Fruit fly (Drosophila melanogaster): ENCODE measurements around the gene btn.

btn gene

DNA sequence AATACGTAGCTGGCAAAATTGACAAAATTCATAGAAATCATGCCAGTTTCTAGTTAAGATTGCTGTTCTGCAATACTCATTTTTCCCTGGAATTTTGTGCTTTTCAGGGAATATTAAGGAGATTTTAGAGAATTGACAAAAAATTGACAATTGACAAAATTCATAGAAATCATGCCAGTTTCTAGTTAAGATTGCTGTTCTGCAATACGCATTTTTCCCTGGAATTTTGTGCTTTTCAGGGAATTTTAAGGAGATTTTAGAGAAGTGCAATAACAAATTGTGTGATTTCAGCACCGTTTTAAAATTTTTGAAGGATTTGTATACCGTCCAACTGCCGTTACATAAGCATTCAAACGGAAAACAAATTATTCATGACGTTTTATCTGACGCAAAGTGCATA, 2.3 kb upstream of the btn start:
- TF ChIP-seq CG34367 (tag; optimal IDR thresholded peaks at IDR 0.05) (no peak), CG13204 (GFP tag; optimal IDR thresholded peaks at IDR 0.05) (no peak), fd96Ca (GFP tag; IDR thresholded peaks at IDR 0.05) (no peak), CG17806 (tag; optimal IDR thresholded peaks at IDR 0.05) (no peak), Ets98B (GFP tag; IDR thresholded peaks at IDR 0.05) (no peak), Pif1B (GFP tag; optimal IDR thresholded peaks at IDR 0.05) (no peak), gl (tag; optimal IDR thresholded peaks at IDR 0.05) (no peak), Pif1A (GFP tag; optimal IDR thresholded peaks at IDR 0.05) (no peak), CG32121 (GFP tag; IDR thresholded peaks at IDR 0.05) (no peak)

DNA sequence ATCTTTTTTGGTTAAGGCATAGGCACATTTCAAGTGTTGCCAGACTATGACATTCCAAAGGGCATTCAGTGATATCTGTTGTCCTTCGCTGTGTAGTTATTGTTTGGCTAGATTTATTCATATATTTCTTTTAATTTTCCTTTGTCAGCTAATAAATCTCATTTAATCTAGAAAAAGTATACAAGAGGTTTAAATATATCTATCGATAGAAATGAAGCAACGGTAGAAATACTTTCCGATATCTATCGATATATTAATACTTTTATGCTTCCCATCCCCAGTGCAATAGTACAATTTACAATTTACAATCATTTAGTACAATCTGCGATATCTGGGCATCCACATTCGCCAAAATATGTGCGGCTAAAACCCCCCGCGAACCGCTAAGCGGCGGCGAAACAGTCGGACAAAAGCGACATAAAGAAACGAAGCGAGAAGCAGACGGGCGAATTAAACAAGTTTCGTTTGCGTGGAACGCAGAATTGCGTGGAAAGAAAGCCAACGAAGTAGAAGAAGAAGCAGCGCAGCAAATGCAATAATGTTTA, 1.1 kb upstream of the btn start, which contains the start of gene Efa6:
TSS of gene Efa6 (plus strand) at position 337 of the 545 bp plus-strand sequence.
- TF ChIP-seq Ets98B (GFP tag; IDR thresholded peaks at IDR 0.05) (peak; percentile 21; the same call in 1 of the 2 replicates), CG32121 (GFP tag; IDR thresholded peaks at IDR 0.05) (peak; percentile 48; the same call in 1 of the 2 replicates), fd96Ca (GFP tag; IDR thresholded peaks at IDR 0.05) (no peak), CG8159 (tag; optimal IDR thresholded peaks at IDR 0.05) (no peak), Pif1B (GFP tag; optimal IDR thresholded peaks at IDR 0.05) (peak; percentile 47), CG13204 (GFP tag; optimal IDR thresholded peaks at IDR 0.05) (no peak), CG9948 (tag; optimal IDR thresholded peaks at IDR 0.05) (no peak), gl (tag; optimal IDR thresholded peaks at IDR 0.05) (no peak), CG15710 (tag; optimal IDR thresholded peaks at IDR 0.05) (peak; percentile 3), Pif1A (GFP tag; optimal IDR thresholded peaks at IDR 0.05) (no peak), EcR (GFP tag; optimal IDR thresholded peaks at IDR 0.05) (peak; percentile 43), CG14655 (GFP tag; optimal IDR thresholded peaks at IDR 0.05) (no peak), CG12605 (GFP tag; IDR thresholded peaks at IDR 0.05) (0 out of 2 replicates have a peak, but pooled peaks have one; percentile 9), CG34367 (tag; optimal IDR thresholded peaks at IDR 0.05) (no peak), D1 (tag; optimal IDR thresholded peaks at IDR 0.05) (no peak), CG4496 (GFP tag; IDR thresholded peaks at IDR 0.05) (peak; percentile 5; the same call in 1 of the 3 replicates), CG8301 (tag; optimal IDR thresholded peaks at IDR 0.05) (no peak), CG17806 (tag; optimal IDR thresholded peaks at IDR 0.05) (peak; percentile 17), CG10348 (GFP tag; IDR thresholded peaks at IDR 0.05) (no peak), Snoo (tag; optimal IDR thresholded peaks at IDR 0.05) (no peak), rn (GFP tag; IDR thresholded peaks at IDR 0.05) (no peak)

DNA sequence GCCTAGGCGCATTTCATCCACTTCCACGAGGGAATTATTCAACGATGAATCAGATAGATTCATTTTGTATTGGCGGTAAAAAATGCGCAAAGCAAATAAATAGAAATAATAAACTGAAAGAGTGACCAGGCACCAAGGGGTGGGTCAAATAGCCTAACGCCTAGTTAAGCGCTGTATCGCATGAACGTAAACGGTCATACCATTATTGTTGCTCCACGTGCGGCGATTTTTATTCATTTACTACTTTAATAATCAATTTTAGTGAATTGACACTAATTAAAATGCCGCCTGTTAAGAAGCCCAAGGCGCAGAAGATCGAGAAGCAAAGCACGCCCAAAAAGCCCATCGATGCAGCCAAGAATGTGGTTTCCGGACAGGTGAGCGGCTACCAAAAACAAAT, 1.8 kb downstream of the btn start, which contains the start of the genes CG33107 and CG6937:
TSS of gene CG33107 (minus strand) at position 137 of the 400 bp plus-strand sequence.
TSS of gene CG6937 (plus strand) at position 192 of the 400 bp plus-strand sequence.
- TF ChIP-seq CG4496 (GFP tag; IDR thresholded peaks at IDR 0.05): no peak
- no peak for TF ChIP-seq CG12605 (GFP tag; IDR thresholded peaks at IDR 0.05)
- no peak for TF ChIP-seq gl (tag; optimal IDR thresholded peaks at IDR 0.05)
- TF ChIP-seq CG13204 (GFP tag; optimal IDR thresholded peaks at IDR 0.05): no peak
- no peak for TF ChIP-seq EcR (GFP tag; optimal IDR thresholded peaks at IDR 0.05)
- no peak for TF ChIP-seq Pif1B (GFP tag; optimal IDR thresholded peaks at IDR 0.05)
- no peak for TF ChIP-seq CG9948 (tag; optimal IDR thresholded peaks at IDR 0.05)
- TF ChIP-seq CG8159 (tag; optimal IDR thresholded peaks at IDR 0.05): no peak
- no peak for TF ChIP-seq CG14655 (GFP tag; optimal IDR thresholded peaks at IDR 0.05)
- TF ChIP-seq D1 (tag; optimal IDR thresholded peaks at IDR 0.05): no peak
- TF ChIP-seq Ets98B (GFP tag; IDR thresholded peaks at IDR 0.05): no peak
- TF ChIP-seq CG15710 (tag; optimal IDR thresholded peaks at IDR 0.05): no peak
- TF ChIP-seq rn (GFP tag; IDR thresholded peaks at IDR 0.05): no peak
- TF ChIP-seq fd96Ca (GFP tag; IDR thresholded peaks at IDR 0.05): no peak
- no peak for TF ChIP-seq CG17806 (tag; optimal IDR thresholded peaks at IDR 0.05)
- TF ChIP-seq CG34367 (tag; optimal IDR thresholded peaks at IDR 0.05): no peak

DNA sequence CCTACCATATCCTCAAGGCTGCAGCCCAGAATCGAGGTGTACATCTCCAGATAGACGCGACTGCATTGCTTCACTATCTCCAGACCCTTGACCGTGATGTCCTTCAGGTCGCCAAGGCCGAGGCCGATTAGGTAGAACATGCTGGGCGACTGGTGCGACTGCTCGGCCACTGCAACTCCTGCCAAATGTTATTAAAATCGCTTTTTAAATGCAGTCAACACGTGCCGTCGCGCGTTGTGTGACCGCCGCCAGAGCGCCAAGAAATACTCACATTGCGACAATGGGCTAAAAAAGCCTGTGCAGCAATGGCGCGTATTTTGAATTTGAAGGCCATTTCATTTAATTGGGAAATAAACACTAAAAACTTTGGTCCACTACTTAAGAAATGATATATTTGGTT, 3.4 kb downstream of the btn start, which contains the start of gene Dph5:
TSS of gene Dph5 (minus strand) at position 245 of the 400 bp plus-strand sequence.
- TF ChIP-seq CG32121 (GFP tag; IDR thresholded peaks at IDR 0.05) (no peak), CG8159 (tag; optimal IDR thresholded peaks at IDR 0.05) (no peak), fd96Ca (GFP tag; IDR thresholded peaks at IDR 0.05) (no peak), D1 (tag; optimal IDR thresholded peaks at IDR 0.05) (no peak), gl (tag; optimal IDR thresholded peaks at IDR 0.05) (no peak)

DNA sequence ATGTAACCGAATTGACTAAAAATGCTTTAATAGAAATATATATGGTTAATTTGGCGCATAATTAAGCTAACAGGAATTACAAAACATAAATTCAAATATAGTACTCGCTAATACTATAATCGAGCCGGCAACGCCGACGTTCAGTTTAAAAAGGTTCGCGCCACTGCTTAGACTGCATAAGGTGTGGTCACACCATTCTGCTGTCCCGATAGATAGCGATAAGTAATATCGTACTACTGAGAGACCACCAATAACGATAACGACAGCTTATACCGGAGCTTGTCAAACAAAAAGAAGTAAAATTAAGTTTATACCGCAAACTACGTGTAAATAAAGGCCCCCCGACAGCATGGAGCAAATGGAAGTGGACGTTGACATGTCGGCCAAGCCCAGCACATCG, 5.9 kb downstream of the btn start, which contains the start of gene CSN6:
TSS of gene CSN6 (plus strand) at position 228 of the 400 bp plus-strand sequence.
- no peak for TF ChIP-seq CG14655 (GFP tag; optimal IDR thresholded peaks at IDR 0.05)
- no peak for TF ChIP-seq fd96Ca (GFP tag; IDR thresholded peaks at IDR 0.05)
- no peak for TF ChIP-seq Snoo (tag; optimal IDR thresholded peaks at IDR 0.05)

DNA sequence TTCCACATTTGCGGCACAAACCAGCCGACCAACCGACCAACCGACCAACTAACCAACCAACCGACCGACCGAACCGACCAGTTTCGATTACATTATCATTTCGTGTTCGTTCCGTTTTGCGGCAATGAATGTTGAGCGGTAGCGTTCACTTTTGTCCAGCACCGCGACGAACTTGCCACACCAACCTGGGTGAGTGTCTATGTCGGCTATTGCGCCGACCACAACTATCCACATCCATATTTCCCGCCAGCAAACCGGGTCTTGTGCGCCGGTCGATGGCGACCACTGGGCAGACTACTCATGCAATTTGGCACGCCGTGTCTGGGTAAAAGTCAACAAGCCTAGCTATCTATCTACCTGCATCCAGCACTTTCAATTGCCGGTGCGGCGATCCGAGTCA, 9.4 kb downstream of the btn start:
- TF ChIP-seq fd96Ca (GFP tag; IDR thresholded peaks at IDR 0.05): peak; percentile 27; the same call in 1 of the 3 replicates
- no peak for TF ChIP-seq CG12605 (GFP tag; IDR thresholded peaks at IDR 0.05)

DNA sequence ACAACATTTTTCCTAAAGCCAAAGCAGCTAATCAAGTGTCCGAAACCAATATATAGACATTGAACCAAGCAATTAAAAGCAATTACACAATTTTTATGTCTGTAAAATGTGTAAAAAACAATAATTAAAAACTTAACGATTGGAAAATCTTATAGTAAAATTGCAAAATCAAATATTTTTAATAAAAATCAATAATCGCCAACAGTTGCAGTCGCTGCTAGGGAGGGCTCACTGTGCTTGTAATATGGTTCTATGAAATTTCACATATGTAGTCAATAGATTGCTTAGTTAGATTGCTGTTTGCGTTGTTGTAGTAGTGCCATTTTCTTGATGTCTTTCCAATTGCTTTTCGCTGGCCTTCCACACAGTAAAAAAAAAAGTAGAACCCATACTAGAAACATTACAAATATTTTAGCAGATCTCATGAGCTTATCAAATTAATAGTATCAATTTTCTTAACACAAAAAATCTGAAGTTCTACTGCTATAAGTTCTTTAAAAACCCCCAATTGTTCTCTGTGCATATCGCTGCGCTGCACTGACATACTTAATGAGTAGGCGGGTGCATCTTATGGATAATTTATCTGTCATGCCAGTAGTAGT, 10.2 kb downstream of the btn start:
- no peak for TF ChIP-seq D1 (tag; optimal IDR thresholded peaks at IDR 0.05)
- no peak for TF ChIP-seq rn (GFP tag; IDR thresholded peaks at IDR 0.05)
- no peak for TF ChIP-seq CG8159 (tag; optimal IDR thresholded peaks at IDR 0.05)
- no peak for TF ChIP-seq CG10348 (GFP tag; IDR thresholded peaks at IDR 0.05)
- TF ChIP-seq CG15710 (tag; optimal IDR thresholded peaks at IDR 0.05): no peak
- TF ChIP-seq CG17806 (tag; optimal IDR thresholded peaks at IDR 0.05): no peak
- peak; percentile 77 for TF ChIP-seq CG14655 (GFP tag; optimal IDR thresholded peaks at IDR 0.05)
- TF ChIP-seq fd96Ca (GFP tag; IDR thresholded peaks at IDR 0.05): peak; percentile 64; the same call in 2 of the 3 replicates
- TF ChIP-seq Snoo (tag; optimal IDR thresholded peaks at IDR 0.05): no peak
- TF ChIP-seq CG34367 (tag; optimal IDR thresholded peaks at IDR 0.05): no peak
- no peak for TF ChIP-seq Pif1A (GFP tag; optimal IDR thresholded peaks at IDR 0.05)
- TF ChIP-seq CG32121 (GFP tag; IDR thresholded peaks at IDR 0.05): peak; percentile 55; the same call in 1 of the 2 replicates
- no peak for TF ChIP-seq CG9948 (tag; optimal IDR thresholded peaks at IDR 0.05)
- TF ChIP-seq CG8301 (tag; optimal IDR thresholded peaks at IDR 0.05): peak; percentile 65
- no peak for TF ChIP-seq EcR (GFP tag; optimal IDR thresholded peaks at IDR 0.05)
- peak; percentile 84 for TF ChIP-seq CG4496 (GFP tag; IDR thresholded peaks at IDR 0.05)
- peak; percentile 37; the same call in 1 of the 2 replicates for TF ChIP-seq CG12605 (GFP tag; IDR thresholded peaks at IDR 0.05)
- TF ChIP-seq CG13204 (GFP tag; optimal IDR thresholded peaks at IDR 0.05): no peak
- TF ChIP-seq Pif1B (GFP tag; optimal IDR thresholded peaks at IDR 0.05): peak; percentile 1
- no peak for TF ChIP-seq gl (tag; optimal IDR thresholded peaks at IDR 0.05)
- TF ChIP-seq Ets98B (GFP tag; IDR thresholded peaks at IDR 0.05): peak; percentile 54

Measured in whole organism, pupa.